Worm (Caenorhabditis elegans) whole organism, young adult: ENCODE measurements around the gene dtmk-1.
A peak's percentile ranks its signal among the peaks of the same experiment; 100 is the strongest.

Experiments
- B0261.1 ChIP-seq: sonication (generic microtip); optimal IDR thresholded peaks from 2 replicates; lab custom pipeline; 2016; ENCODE audit warnings: mild to moderate bottlenecking, missing genetic modification characterization, moderate library complexity, missing compliant biosample characterization
- B0336.3 ChIP-seq: fragments of 200-800 bp; sonication (Bioruptor generic); IDR thresholded peaks from 2 replicates; pipeline ENCODE4 v1.3.6; 2022; ENCODE audit warnings: missing genetic modification characterization, missing compliant biosample characterization
- C06A6.2 ChIP-seq: fragments of 200-800 bp; sonication (Bioruptor generic); conservative IDR thresholded peaks from 2 replicates; pipeline ENCODE4 v1.3.6; 2022; ENCODE audit warnings: missing genetic modification characterization, missing compliant biosample characterization
- C17E4.6 ChIP-seq: fragments of 200-800 bp; sonication (Bioruptor generic); IDR thresholded peaks from 2 replicates; pipeline ENCODE4 v1.3.6; 2022; ENCODE audit warnings: missing genetic modification reagents, missing genetic modification characterization, missing compliant biosample characterization
- F22D6.2 ChIP-seq: sonication (generic microtip); optimal IDR thresholded peaks from 2 replicates; lab custom pipeline; 2016; ENCODE audit warnings: mild to moderate bottlenecking, missing genetic modification characterization, missing compliant biosample characterization
- F33H1.4 ChIP-seq: fragments of 200-800 bp; sonication (Bioruptor generic); IDR thresholded peaks from 2 replicates; pipeline ENCODE4 v1.3.6; 2022; ENCODE audit warnings: missing genetic modification reagents, missing genetic modification characterization, missing compliant biosample characterization
- F37B4.10 ChIP-seq: fragments of 200-800 bp; sonication (Bioruptor generic); IDR thresholded peaks from 2 replicates; pipeline ENCODE4 v1.3.6; 2022; ENCODE audit warnings: missing genetic modification characterization, missing compliant biosample characterization
- F52B5.7 ChIP-seq: sonication (generic microtip); optimal IDR thresholded peaks from 2 replicates; lab custom pipeline; 2016; ENCODE audit warnings: mild to moderate bottlenecking, missing genetic modification characterization, missing compliant biosample characterization
- T26A5.8 ChIP-seq: sonication (generic microtip); optimal IDR thresholded peaks from 2 replicates; lab custom pipeline; 2016; ENCODE audit warnings: missing genetic modification characterization, missing compliant biosample characterization
- Y53G8AR.9 ChIP-seq: fragments of 200-800 bp; sonication (Bioruptor generic); conservative IDR thresholded peaks from 2 replicates; pipeline ENCODE4 v1.3.6; 2022; ENCODE audit warnings: missing genetic modification reagents, missing genetic modification characterization, missing compliant biosample characterization
- ZK185.1 ChIP-seq: sonication (generic microtip); optimal IDR thresholded peaks from 2 replicates; lab custom pipeline; 2016; ENCODE audit warnings: mild to moderate bottlenecking, missing genetic modification characterization, missing compliant biosample characterization; ENCODE audit not compliant: poor library complexity, severe bottlenecking
- ama-1 ChIP-seq, 3 experiments: fragments of 150-350 bp in 1 of 3; sonication (generic microtip) in 2 of 3; optimal IDR thresholded peaks; 2 replicates each; lab custom pipeline; 2014 to 2018; ENCODE audit warnings: missing biosample characterization in 2 of 3, missing genetic modification characterization in 2 of 3, missing genetic modification reagents in 2 of 3
- bed-2 ChIP-seq: fragments of 200-800 bp; sonication (Bioruptor generic); IDR thresholded peaks from 2 replicates; pipeline ENCODE4 v1.3.6; 2022; ENCODE audit warnings: missing genetic modification reagents, missing genetic modification characterization, missing compliant biosample characterization
- ccch-3 ChIP-seq: fragments of 200-800 bp; sonication (Bioruptor generic); optimal IDR thresholded peaks from 2 replicates; lab custom pipeline; 2018; ENCODE audit warnings: mild to moderate bottlenecking, missing genetic modification characterization, missing compliant biosample characterization
- cebp-1 ChIP-seq, 2 experiments: fragments of 200-800 bp in 1 of 2; sonication (Bioruptor generic) in 1 of 2; sonication (generic microtip) in 1 of 2; IDR thresholded peaks in 1 of 2; optimal IDR thresholded peaks in 1 of 2; 2 replicates each; pipeline versions ENCODE4 v1.3.6 to Lab custom; 2017 to 2022; ENCODE audit warnings: missing compliant biosample characterization in 2 of 2, missing genetic modification characterization in 2 of 2, mild to moderate bottlenecking in 1 of 2, missing genetic modification reagents in 1 of 2, moderate library complexity in 1 of 2
- ceh-91 ChIP-seq: fragments of 200-800 bp; sonication (Bioruptor generic); IDR thresholded peaks from 2 replicates; pipeline ENCODE4 v1.3.6; 2022; ENCODE audit warnings: missing genetic modification reagents, missing genetic modification characterization, missing compliant biosample characterization
- dox-1 ChIP-seq: fragments of 200-800 bp; sonication (Bioruptor generic); IDR thresholded peaks from 2 replicates; pipeline ENCODE4 v1.3.6; 2022; ENCODE audit warnings: missing genetic modification reagents, missing genetic modification characterization, missing compliant biosample characterization
- egl-18 ChIP-seq: fragments of 200-800 bp; sonication (Bioruptor generic); IDR thresholded peaks from 2 replicates; pipeline ENCODE4 v1.3.6; 2022; ENCODE audit warnings: missing genetic modification reagents, missing genetic modification characterization, missing compliant biosample characterization
- egrh-3 ChIP-seq: fragments of 200-800 bp; sonication (Bioruptor generic); IDR thresholded peaks from 2 replicates; pipeline ENCODE4 v1.3.6; 2022; ENCODE audit warnings: missing genetic modification reagents, missing genetic modification characterization, missing compliant biosample characterization
- hmg-1.2 ChIP-seq: fragments of 200-800 bp; sonication (Bioruptor generic); IDR thresholded peaks from 2 replicates; pipeline ENCODE4 v1.3.6; 2022; ENCODE audit warnings: missing genetic modification reagents, missing genetic modification characterization, missing compliant biosample characterization
- let-607 ChIP-seq, 2 experiments: fragments of 200-800 bp in 1 of 2; sonication (Bioruptor generic) in 1 of 2; sonication (generic microtip) in 1 of 2; optimal IDR thresholded peaks; 2 replicates each; lab custom pipeline; 2016 to 2018; ENCODE audit warnings: mild to moderate bottlenecking in 2 of 2, missing compliant biosample characterization in 2 of 2, missing genetic modification characterization in 2 of 2, moderate library complexity in 2 of 2, missing genotype in 1 of 2
- lin-35 ChIP-seq, 3 experiments: fragments of 150-350 bp in 2 of 3; sonication (generic microtip) in 1 of 3; optimal IDR thresholded peaks; 2 replicates each; lab custom pipeline; 2014 to 2018; ENCODE audit warnings: missing biosample characterization in 3 of 3, missing genetic modification characterization in 3 of 3, missing genetic modification reagents in 3 of 3
- lin-54 ChIP-seq: fragments of 200-800 bp; sonication (Bioruptor generic); optimal IDR thresholded peaks from 2 replicates; lab custom pipeline; 2018; ENCODE audit warnings: mild to moderate bottlenecking, missing genetic modification characterization, missing compliant biosample characterization
- lsy-27 ChIP-seq: sonication (generic microtip); optimal IDR thresholded peaks from 2 replicates; lab custom pipeline; 2017; ENCODE audit warnings: missing genetic modification characterization, mild to moderate bottlenecking, missing compliant biosample characterization, antibody characterized with exemption, missing genotype, borderline replicate concordance; ENCODE audit not compliant: insufficient read depth
- madf-3 ChIP-seq: fragments of 200-800 bp; sonication (Bioruptor generic); IDR thresholded peaks from 2 replicates; pipeline ENCODE4 v1.3.6; 2022; ENCODE audit warnings: missing genetic modification reagents, missing genetic modification characterization, missing compliant biosample characterization
- madf-6 ChIP-seq: fragments of 200-800 bp; sonication (Bioruptor generic); IDR thresholded peaks from 2 replicates; pipeline ENCODE4 v1.3.6; 2022; ENCODE audit warnings: missing genetic modification reagents, missing genetic modification characterization, missing compliant biosample characterization
- mcd-1 ChIP-seq: fragments of 200-800 bp; sonication (Bioruptor generic); IDR thresholded peaks from 2 replicates; pipeline ENCODE4 v1.3.6; 2022; ENCODE audit warnings: missing genetic modification reagents, missing genetic modification characterization, missing compliant biosample characterization
- nhr-27 ChIP-seq: fragments of 200-800 bp; sonication (Bioruptor generic); optimal IDR thresholded peaks from 2 replicates; lab custom pipeline; 2018; ENCODE audit warnings: mild to moderate bottlenecking, missing genetic modification characterization, moderate library complexity, missing compliant biosample characterization
- nhr-90 ChIP-seq: sonication (generic microtip); optimal IDR thresholded peaks from 2 replicates; lab custom pipeline; 2016; ENCODE audit warnings: missing genotype, mild to moderate bottlenecking, missing genetic modification characterization, missing compliant biosample characterization
- pbrm-1 ChIP-seq: fragments of 200-800 bp; sonication (Bioruptor generic); IDR thresholded peaks from 2 replicates; pipeline ENCODE4 v1.3.6; 2022; ENCODE audit warnings: missing genetic modification reagents, missing genetic modification characterization, missing compliant biosample characterization
- rpc-1 ChIP-seq, 2 experiments: fragments of 150-350 bp in 1 of 2; sonication (generic microtip) in 1 of 2; optimal IDR thresholded peaks; 2 replicates each; lab custom pipeline; 2014 to 2018; ENCODE audit warnings: missing biosample characterization in 1 of 2, missing genetic modification characterization in 1 of 2, missing genetic modification reagents in 1 of 2, missing genotype in 1 of 2
- sea-2 ChIP-seq: fragments of 200-800 bp; sonication (Bioruptor generic); IDR thresholded peaks from 2 replicates; pipeline ENCODE4 v1.3.6; 2022; ENCODE audit warnings: missing genetic modification characterization, missing compliant biosample characterization
- snpc-1.3 ChIP-seq: sonication (generic microtip); optimal IDR thresholded peaks from 2 replicates; lab custom pipeline; 2017; ENCODE audit warnings: missing genetic modification characterization, mild to moderate bottlenecking, missing compliant biosample characterization, antibody characterized with exemption, moderate library complexity, missing genotype, missing genetic modification reagents; ENCODE audit not compliant: insufficient read depth
- snpc-3.4 ChIP-seq: sonication (generic microtip); optimal IDR thresholded peaks from 2 replicates; lab custom pipeline; 2017; ENCODE audit warnings: missing genetic modification characterization, mild to moderate bottlenecking, missing compliant biosample characterization, antibody characterized with exemption, moderate library complexity, missing genotype, missing genetic modification reagents
- snpc-4 ChIP-seq, 5 experiments: fragments of 150-350 bp in 1 of 5; sonication (generic microtip) in 4 of 5; optimal IDR thresholded peaks; 2 replicates each; lab custom pipeline; 2014 to 2018; ENCODE audit warnings: missing genetic modification characterization in 5 of 5, missing biosample characterization in 3 of 5, antibody characterized with exemption in 2 of 5, mild to moderate bottlenecking in 2 of 5, missing compliant biosample characterization in 2 of 5, missing genotype in 2 of 5, moderate library complexity in 2 of 5, missing genetic modification reagents in 1 of 5
- somi-1 ChIP-seq: fragments of 200-800 bp; sonication (Bioruptor generic); optimal IDR thresholded peaks from 2 replicates; lab custom pipeline; 2018; ENCODE audit warnings: mild to moderate bottlenecking, missing genetic modification characterization, missing compliant biosample characterization
- tbx-9 ChIP-seq: sonication (generic microtip); optimal IDR thresholded peaks from 2 replicates; lab custom pipeline; 2016; ENCODE audit warnings: borderline replicate concordance, missing genetic modification characterization, inconsistent platforms, missing compliant biosample characterization
- unc-130 ChIP-seq: sonication (generic microtip); optimal IDR thresholded peaks from 2 replicates; lab custom pipeline; 2016; ENCODE audit warnings: missing genetic modification reagents, missing genetic modification characterization, missing compliant biosample characterization
- xnd-1 ChIP-seq: sonication (generic microtip); optimal IDR thresholded peaks from 2 replicates; lab custom pipeline; 2016; ENCODE audit warnings: missing genotype, missing genetic modification reagents, missing genetic modification characterization, missing compliant biosample characterization
- zfh-2 ChIP-seq: fragments of 200-800 bp; sonication (Bioruptor generic); conservative IDR thresholded peaks from 2 replicates; pipeline ENCODE4 v1.3.6; 2022; ENCODE audit warnings: missing genetic modification reagents, missing genetic modification characterization, missing compliant biosample characterization
- zim-3 ChIP-seq: sonication (generic microtip); optimal IDR thresholded peaks from 2 replicates; lab custom pipeline; 2017; ENCODE audit warnings: mild to moderate bottlenecking, missing genetic modification characterization, moderate library complexity, missing compliant biosample characterization
- ztf-28 ChIP-seq: fragments of 200-800 bp; sonication (Bioruptor generic); IDR thresholded peaks from 2 replicates; pipeline ENCODE4 v1.3.6; 2022; ENCODE audit warnings: missing genetic modification reagents, missing genetic modification characterization, missing compliant biosample characterization

The dtmk-1 gene

DNA sequence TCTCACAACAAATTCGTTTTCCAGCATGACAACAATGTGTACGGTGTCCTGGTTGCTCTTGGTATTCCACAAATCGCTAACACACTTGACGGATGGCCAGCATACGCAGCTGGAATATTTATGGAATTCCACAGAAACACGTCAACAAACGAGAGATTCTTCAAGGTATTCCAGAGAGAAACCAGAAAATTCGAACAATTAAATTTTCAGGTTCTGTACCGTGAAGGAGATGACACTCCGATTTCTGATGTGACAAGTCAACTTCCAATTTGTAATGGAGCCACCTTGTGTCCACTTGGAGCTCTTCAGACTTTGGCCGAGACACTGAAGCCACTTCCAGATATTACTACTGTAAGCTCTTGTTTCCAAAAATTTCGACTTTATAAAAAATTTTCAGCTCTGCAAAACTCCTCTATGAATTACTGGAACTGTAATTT, 32.9 kb downstream of the dtmk-1 start (continued):
- no peak for TF ChIP-seq unc-130 (GFP tag; lab: Kevin White, UChicago)
- no peak; the same call in 1 of the 2 replicates for TF ChIP-seq Y53G8AR.9 (GFP tag; lab: Robert Waterston, UW)
- TF ChIP-seq cebp-1 (GFP tag; IDR thresholded peaks at IDR 0.05; lab: Robert Waterston, UW) = no peak
- peak; percentile 41 for TF ChIP-seq cebp-1 (tag; optimal IDR thresholded peaks at IDR 0.05; lab: Kevin White, UChicago)
- TF ChIP-seq F33H1.4 (GFP tag; lab: Robert Waterston, UW) = no peak
- no peak for TF ChIP-seq T26A5.8 (tag; lab: Kevin White, UChicago)
- no peak for TF ChIP-seq ccch-3 (GFP tag; lab: Kevin White, UChicago)
- no peak for TF ChIP-seq madf-6 (GFP tag; lab: Robert Waterston, UW)
- no peak for TF ChIP-seq hmg-1.2 (GFP tag; lab: Robert Waterston, UW)
- TF ChIP-seq ceh-91 (GFP tag; lab: Robert Waterston, UW) = no peak
- no peak for TF ChIP-seq let-607 (tag; optimal IDR thresholded peaks at IDR 0.05; lab: Kevin White, UChicago)
- no peak for TF ChIP-seq rpc-1 (optimal IDR thresholded peaks at IDR 0.05; lab: Kevin White, UChicago)
- no peak for TF ChIP-seq rpc-1 (tag; optimal IDR thresholded peaks at IDR 0.05; lab: Kevin White, UChicago)
- peak; percentile 20 for TF ChIP-seq F52B5.7 (tag; lab: Kevin White, UChicago)
- TF ChIP-seq lin-35 (GFP tag; optimal IDR thresholded peaks at IDR 0.05; lab: Kevin White, UChicago) = no peak
- no peak for TF ChIP-seq sea-2
- TF ChIP-seq tbx-9 (tag; lab: Kevin White, UChicago) = no peak
- TF ChIP-seq F37B4.10 = no peak
- no peak for TF ChIP-seq madf-3 (GFP tag; lab: Robert Waterston, UW)
- TF ChIP-seq snpc-3.4 (tag; lab: Kevin White, UChicago) = no peak
- TF ChIP-seq ZK185.1 (tag; lab: Kevin White, UChicago) = peak; percentile 59
- no peak for TF ChIP-seq snpc-4 (GFP tag; optimal IDR thresholded peaks at IDR 0.05; lab: Kevin White, UChicago)
- peak in 1 of 4 experiments; percentile 3 for TF ChIP-seq snpc-4 (tag; optimal IDR thresholded peaks at IDR 0.05; lab: Kevin White, UChicago)
- no peak for TF ChIP-seq somi-1 (GFP tag; lab: Kevin White, UChicago)
- 0 out of 2 replicates have a peak, but pooled peaks have one; percentile 22 for TF ChIP-seq B0336.3
- TF ChIP-seq C06A6.2 (GFP tag; lab: Robert Waterston, UW) = no peak
- TF ChIP-seq egl-18 (GFP tag; lab: Robert Waterston, UW) = no peak
- peak; percentile 65 for TF ChIP-seq ama-1 (optimal IDR thresholded peaks at IDR 0.05; lab: Kevin White, UChicago)
- TF ChIP-seq ama-1 (GFP tag; optimal IDR thresholded peaks at IDR 0.05; lab: Kevin White, UChicago) = no peak
- TF ChIP-seq egrh-3 (GFP tag; lab: Robert Waterston, UW) = no peak

DNA sequence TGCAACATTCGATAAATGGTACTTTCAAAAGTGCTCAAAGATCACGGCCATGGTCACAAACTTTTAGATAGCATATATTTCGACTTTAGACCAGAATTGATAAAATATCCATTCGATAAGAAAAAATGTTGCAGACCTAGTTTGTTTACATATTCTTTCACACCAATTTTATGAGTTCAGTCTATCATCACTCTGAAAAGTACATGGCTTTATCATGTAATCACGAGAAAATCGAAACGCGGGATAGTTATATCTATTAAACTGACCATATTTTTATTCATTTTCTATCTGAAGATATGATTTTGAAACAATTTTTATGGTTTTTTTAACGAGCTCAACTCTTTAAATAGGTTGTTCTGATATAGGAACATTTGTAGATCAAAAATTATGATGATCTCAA, 35.4 kb downstream of the dtmk-1 start, which contains the start of gene pho-11:
TSS of gene pho-11 (plus strand) at position 374 of the 400 bp plus-strand sequence.
- TF ChIP-seq pbrm-1 (GFP tag; lab: Robert Waterston, UW) (no peak), B0261.1 (tag; lab: Kevin White, UChicago) (no peak), zim-3 (no peak), nhr-90 (no peak), F22D6.2 (tag; lab: Kevin White, UChicago) (no peak), ztf-28 (GFP tag; lab: Robert Waterston, UW) (no peak), nhr-27 (tag; lab: Kevin White, UChicago) (no peak), hmg-1.2 (GFP tag; lab: Robert Waterston, UW) (no peak)

DNA sequence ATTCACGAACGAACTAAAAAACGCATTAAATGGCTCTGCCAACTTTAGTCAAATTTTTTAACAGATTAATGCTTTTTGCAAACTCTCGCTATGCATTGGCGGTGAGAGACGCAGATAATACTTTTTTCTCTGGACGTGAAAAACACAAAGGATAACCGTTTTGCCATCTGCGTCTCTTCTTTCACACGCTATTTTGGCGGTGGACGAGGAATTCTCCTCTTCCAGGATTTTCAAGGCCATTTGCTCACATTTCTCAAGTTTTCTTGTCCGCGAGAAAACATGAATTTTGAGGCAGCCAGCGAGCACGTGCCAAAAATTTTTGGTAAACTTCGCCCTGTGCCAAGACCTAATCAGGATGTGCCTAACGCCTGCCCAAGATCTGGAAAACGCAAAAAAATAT, 35.9 kb downstream of the dtmk-1 start:
- TF ChIP-seq hmg-1.2 (GFP tag; lab: Robert Waterston, UW) = peak; percentile 87
- 0 out of 2 replicates have a peak, but pooled peaks have one; percentile 9 for TF ChIP-seq pbrm-1 (GFP tag; lab: Robert Waterston, UW)
- TF ChIP-seq snpc-1.3 (tag; lab: Kevin White, UChicago) = no peak
- no peak for TF ChIP-seq C17E4.6
- TF ChIP-seq mcd-1 (GFP tag; lab: Robert Waterston, UW) = peak; percentile 58
- TF ChIP-seq bed-2 (GFP tag; lab: Robert Waterston, UW) = 0 out of 2 replicates have a peak, but pooled peaks have one; percentile 37
- TF ChIP-seq zfh-2 (GFP tag; lab: Robert Waterston, UW) = 0 out of 2 replicates have a peak, but pooled peaks have one; percentile 20
- no peak for TF ChIP-seq lsy-27
- peak; percentile 39 for TF ChIP-seq lin-54 (GFP tag; lab: Kevin White, UChicago)
- no peak for TF ChIP-seq xnd-1 (tag; lab: Kevin White, UChicago)
- TF ChIP-seq dox-1 (GFP tag; lab: Robert Waterston, UW) = peak; percentile 42; the same call in 1 of the 2 replicates
- no peak for TF ChIP-seq cebp-1 (GFP tag; IDR thresholded peaks at IDR 0.05; lab: Robert Waterston, UW)
- peak; percentile 43 for TF ChIP-seq cebp-1 (tag; optimal IDR thresholded peaks at IDR 0.05; lab: Kevin White, UChicago)
